Worm (Caenorhabditis elegans) whole organism, young adult: ENCODE data around the gene grp-1.

Experiments used
- B0019.2 ChIP-seq: fragments of 200-800 bp; sonication (Bioruptor generic); conservative IDR thresholded peaks from 2 replicates; pipeline ENCODE4 v1.3.6; 2022; ENCODE audit warnings: missing genetic modification reagents, missing genetic modification characterization, missing compliant biosample characterization
- B0261.1 ChIP-seq: sonication (generic microtip); optimal IDR thresholded peaks from 2 replicates; lab custom pipeline; 2016; ENCODE audit warnings: mild to moderate bottlenecking, missing genetic modification characterization, moderate library complexity, missing compliant biosample characterization
- B0336.3 ChIP-seq: fragments of 200-800 bp; sonication (Bioruptor generic); IDR thresholded peaks from 2 replicates; pipeline ENCODE4 v1.3.6; 2022; ENCODE audit warnings: missing genetic modification characterization, missing compliant biosample characterization
- F23B12.7 ChIP-seq: sonication (generic microtip); optimal IDR thresholded peaks from 2 replicates; lab custom pipeline; 2017; ENCODE audit warnings: missing genetic modification characterization, mild to moderate bottlenecking, missing compliant biosample characterization, antibody characterized with exemption, moderate library complexity; ENCODE audit not compliant: insufficient read depth
- F49E8.2 ChIP-seq: sonication (generic microtip); optimal IDR thresholded peaks from 3 replicates; lab custom pipeline; 2017; ENCODE audit warnings: missing genetic modification characterization, mild to moderate bottlenecking, missing compliant biosample characterization, antibody characterized with exemption, moderate library complexity; ENCODE audit not compliant: insufficient read depth
- F52B5.7 ChIP-seq: sonication (generic microtip); optimal IDR thresholded peaks from 2 replicates; lab custom pipeline; 2016; ENCODE audit warnings: mild to moderate bottlenecking, missing genetic modification characterization, missing compliant biosample characterization
- F57C9.4 ChIP-seq: sonication (generic microtip); optimal IDR thresholded peaks from 2 replicates; lab custom pipeline; 2017; ENCODE audit warnings: mild to moderate bottlenecking, missing genetic modification characterization, missing compliant biosample characterization
- K11D2.4 ChIP-seq: fragments of 200-800 bp; sonication (Bioruptor generic); IDR thresholded peaks from 2 replicates; pipeline ENCODE4 v1.3.6; 2022; ENCODE audit warnings: missing genetic modification reagents, missing genetic modification characterization, missing compliant biosample characterization
- K12H6.12 ChIP-seq: fragments of 200-800 bp; sonication (Bioruptor generic); optimal IDR thresholded peaks from 2 replicates; lab custom pipeline; 2018; ENCODE audit warnings: mild to moderate bottlenecking, missing genetic modification characterization, missing compliant biosample characterization
- T07F8.4 ChIP-seq: sonication (generic microtip); optimal IDR thresholded peaks from 2 replicates; lab custom pipeline; 2016; ENCODE audit warnings: mild to moderate bottlenecking, missing genetic modification characterization, moderate library complexity, missing compliant biosample characterization
- T26A5.8 ChIP-seq: sonication (generic microtip); optimal IDR thresholded peaks from 2 replicates; lab custom pipeline; 2016; ENCODE audit warnings: missing genetic modification characterization, missing compliant biosample characterization
- Y53F4B.3 ChIP-seq: fragments of 200-800 bp; sonication (Bioruptor generic); IDR thresholded peaks from 2 replicates; pipeline ENCODE4 v1.3.6; 2022; ENCODE audit warnings: missing genetic modification reagents, missing genetic modification characterization, missing compliant biosample characterization
- akir-1 ChIP-seq: fragments of 200-800 bp; sonication (Bioruptor generic); optimal IDR thresholded peaks from 2 replicates; lab custom pipeline; 2018; ENCODE audit warnings: mild to moderate bottlenecking, missing genetic modification characterization, moderate library complexity, missing compliant biosample characterization
- athp-1 ChIP-seq: sonication (generic microtip); optimal IDR thresholded peaks from 2 replicates; lab custom pipeline; 2017; ENCODE audit warnings: mild to moderate bottlenecking, missing genetic modification characterization, missing compliant biosample characterization
- ccch-3 ChIP-seq: fragments of 200-800 bp; sonication (Bioruptor generic); optimal IDR thresholded peaks from 2 replicates; lab custom pipeline; 2018; ENCODE audit warnings: mild to moderate bottlenecking, missing genetic modification characterization, missing compliant biosample characterization
- ceh-100 ChIP-seq: fragments of 200-800 bp; sonication (Bioruptor generic); IDR thresholded peaks from 2 replicates; pipeline ENCODE4 v1.3.6; 2022; ENCODE audit warnings: missing genetic modification reagents, missing genetic modification characterization, missing compliant biosample characterization
- ceh-27 ChIP-seq: fragments of 200-800 bp; sonication (Bioruptor generic); optimal IDR thresholded peaks from 2 replicates; lab custom pipeline; 2018; ENCODE audit warnings: mild to moderate bottlenecking, missing genetic modification characterization, moderate library complexity, missing compliant biosample characterization
- ceh-40 ChIP-seq: fragments of 200-800 bp; sonication (Bioruptor generic); IDR thresholded peaks from 2 replicates; pipeline ENCODE4 v1.3.6; 2022; ENCODE audit warnings: missing genetic modification characterization, missing compliant biosample characterization
- die-1 ChIP-seq: sonication (generic microtip); optimal IDR thresholded peaks from 2 replicates; lab custom pipeline; 2016; ENCODE audit warnings: missing genotype, mild to moderate bottlenecking, missing genetic modification characterization, missing compliant biosample characterization
- egl-18 ChIP-seq: fragments of 200-800 bp; sonication (Bioruptor generic); IDR thresholded peaks from 2 replicates; pipeline ENCODE4 v1.3.6; 2022; ENCODE audit warnings: missing genetic modification reagents, missing genetic modification characterization, missing compliant biosample characterization
- egl-44 ChIP-seq: fragments of 200-800 bp; sonication (Bioruptor generic); IDR thresholded peaks from 2 replicates; pipeline ENCODE4 v1.3.6; 2022; ENCODE audit warnings: missing genetic modification reagents, missing genetic modification characterization, missing compliant biosample characterization
- ekl-4 ChIP-seq: fragments of 200-800 bp; sonication (Bioruptor generic); IDR thresholded peaks from 2 replicates; pipeline ENCODE4 v1.3.6; 2022; ENCODE audit warnings: missing genetic modification reagents, missing genetic modification characterization, missing compliant biosample characterization
- him-1 ChIP-seq: sonication (generic microtip); optimal IDR thresholded peaks from 2 replicates; lab custom pipeline; 2016; ENCODE audit warnings: missing genotype, missing genetic modification reagents, missing genetic modification characterization, missing compliant biosample characterization
- hlh-12 ChIP-seq: sonication (generic microtip); optimal IDR thresholded peaks from 2 replicates; lab custom pipeline; 2016; ENCODE audit warnings: missing genetic modification characterization, missing compliant biosample characterization
- hmg-1.2 ChIP-seq: fragments of 200-800 bp; sonication (Bioruptor generic); IDR thresholded peaks from 2 replicates; pipeline ENCODE4 v1.3.6; 2022; ENCODE audit warnings: missing genetic modification reagents, missing genetic modification characterization, missing compliant biosample characterization
- lin-26 ChIP-seq: fragments of 200-800 bp; sonication (Bioruptor generic); IDR thresholded peaks from 2 replicates; pipeline ENCODE4 v1.3.6; 2022; ENCODE audit warnings: missing genetic modification reagents, missing genetic modification characterization, missing compliant biosample characterization
- madf-6 ChIP-seq: fragments of 200-800 bp; sonication (Bioruptor generic); IDR thresholded peaks from 2 replicates; pipeline ENCODE4 v1.3.6; 2022; ENCODE audit warnings: missing genetic modification reagents, missing genetic modification characterization, missing compliant biosample characterization
- mes-4 ChIP-seq: sonication (generic microtip); optimal IDR thresholded peaks from 2 replicates; lab custom pipeline; 2016; ENCODE audit warnings: missing genotype, missing genetic modification characterization, missing compliant biosample characterization
- nfyb-1 ChIP-seq: fragments of 200-800 bp; sonication (Bioruptor generic); IDR thresholded peaks from 2 replicates; pipeline ENCODE4 v1.3.6; 2022; ENCODE audit warnings: missing genetic modification reagents, missing genetic modification characterization, missing compliant biosample characterization
- nhr-80 ChIP-seq: sonication (generic microtip); optimal IDR thresholded peaks from 2 replicates; lab custom pipeline; 2016; ENCODE audit warnings: missing genetic modification characterization, missing compliant biosample characterization
- pbrm-1 ChIP-seq: fragments of 200-800 bp; sonication (Bioruptor generic); IDR thresholded peaks from 2 replicates; pipeline ENCODE4 v1.3.6; 2022; ENCODE audit warnings: missing genetic modification reagents, missing genetic modification characterization, missing compliant biosample characterization
- pha-4 ChIP-seq: fragments of 150-350 bp; sonication (generic microtip); optimal IDR thresholded peaks from 2 replicates; lab custom pipeline; 2014; ENCODE audit warnings: missing biosample characterization, missing genetic modification reagents, missing genetic modification characterization
- rpc-1 ChIP-seq, 2 experiments: fragments of 150-350 bp in 1 of 2; sonication (generic microtip) in 1 of 2; optimal IDR thresholded peaks; 2 replicates each; lab custom pipeline; 2014 to 2018; ENCODE audit warnings: missing biosample characterization in 1 of 2, missing genetic modification characterization in 1 of 2, missing genetic modification reagents in 1 of 2, missing genotype in 1 of 2
- snpc-1.1 ChIP-seq: sonication (generic microtip); optimal IDR thresholded peaks from 2 replicates; lab custom pipeline; 2017; ENCODE audit warnings: missing genetic modification characterization, mild to moderate bottlenecking, missing compliant biosample characterization, antibody characterized with exemption, moderate library complexity, missing genotype, missing genetic modification reagents; ENCODE audit not compliant: insufficient read depth
- snpc-3.4 ChIP-seq: sonication (generic microtip); optimal IDR thresholded peaks from 2 replicates; lab custom pipeline; 2017; ENCODE audit warnings: missing genetic modification characterization, mild to moderate bottlenecking, missing compliant biosample characterization, antibody characterized with exemption, moderate library complexity, missing genotype, missing genetic modification reagents
- snpc-4 ChIP-seq, 5 experiments: fragments of 150-350 bp in 1 of 5; sonication (generic microtip) in 4 of 5; optimal IDR thresholded peaks; 2 replicates each; lab custom pipeline; 2014 to 2018; ENCODE audit warnings: missing genetic modification characterization in 5 of 5, missing biosample characterization in 3 of 5, antibody characterized with exemption in 2 of 5, mild to moderate bottlenecking in 2 of 5, missing compliant biosample characterization in 2 of 5, missing genotype in 2 of 5, moderate library complexity in 2 of 5, missing genetic modification reagents in 1 of 5
- somi-1 ChIP-seq: fragments of 200-800 bp; sonication (Bioruptor generic); optimal IDR thresholded peaks from 2 replicates; lab custom pipeline; 2018; ENCODE audit warnings: mild to moderate bottlenecking, missing genetic modification characterization, missing compliant biosample characterization
- tbp1 ChIP-seq: fragments of 200-800 bp; sonication (Bioruptor generic); optimal IDR thresholded peaks from 2 replicates; lab custom pipeline; 2018; ENCODE audit warnings: mild to moderate bottlenecking, missing genetic modification characterization, missing compliant biosample characterization
- tbx-9 ChIP-seq: sonication (generic microtip); optimal IDR thresholded peaks from 2 replicates; lab custom pipeline; 2016; ENCODE audit warnings: borderline replicate concordance, missing genetic modification characterization, inconsistent platforms, missing compliant biosample characterization
- xnd-1 ChIP-seq: sonication (generic microtip); optimal IDR thresholded peaks from 2 replicates; lab custom pipeline; 2016; ENCODE audit warnings: missing genotype, missing genetic modification reagents, missing genetic modification characterization, missing compliant biosample characterization
- zfh-2 ChIP-seq: fragments of 200-800 bp; sonication (Bioruptor generic); conservative IDR thresholded peaks from 2 replicates; pipeline ENCODE4 v1.3.6; 2022; ENCODE audit warnings: missing genetic modification reagents, missing genetic modification characterization, missing compliant biosample characterization
- zim-3 ChIP-seq: sonication (generic microtip); optimal IDR thresholded peaks from 2 replicates; lab custom pipeline; 2017; ENCODE audit warnings: mild to moderate bottlenecking, missing genetic modification characterization, moderate library complexity, missing compliant biosample characterization
- ztf-22 ChIP-seq: fragments of 200-800 bp; sonication (Bioruptor generic); optimal IDR thresholded peaks from 2 replicates; lab custom pipeline; 2018; ENCODE audit warnings: mild to moderate bottlenecking, missing genetic modification characterization, moderate library complexity, missing compliant biosample characterization
- ztf-6 ChIP-seq: fragments of 200-800 bp; sonication (Bioruptor generic); IDR thresholded peaks from 2 replicates; pipeline ENCODE4 v1.3.6; 2022; ENCODE audit warnings: missing genetic modification reagents, missing genetic modification characterization, missing compliant biosample characterization

grp-1 gene

ce11 chrIII:8066989-8067388 is 18.5 kb upstream of the grp-1 start, which contains the start of gene pros-1:
pros-1 (plus strand) TSS chrIII:8067289.
- TF ChIP-seq ceh-40 = no peak
- TF ChIP-seq athp-1 (tag; lab: Kevin White, UChicago) = no peak
- TF ChIP-seq nhr-80 (tag; lab: Kevin White, UChicago) = no peak

- TF ChIP-seq pbrm-1 (GFP tag; lab: Robert Waterston, UW) (no peak), somi-1 (GFP tag; lab: Kevin White, UChicago) (no peak), T07F8.4 (tag; lab: Kevin White, UChicago) (no peak), zfh-2 (GFP tag; lab: Robert Waterston, UW) (no peak), tbx-9 (tag; lab: Kevin White, UChicago) (no peak), hlh-12 (tag; lab: Kevin White, UChicago) (no peak), ztf-6 (GFP tag; lab: Robert Waterston, UW) (no peak), xnd-1 (tag; lab: Kevin White, UChicago) (no peak)
- TF ChIP-seq, all 124 proteins: peak for 0
Measured at ce11 chrIII:8067798-8068197, 17.7 kb upstream of the grp-1 start.

- TF ChIP-seq B0336.3 (GFP tag; lab: Robert Waterston, UW) (no peak), akir-1 (GFP tag; lab: Kevin White, UChicago) (no peak), ztf-22 (GFP tag; lab: Kevin White, UChicago) (no peak), tbp1 (GFP tag; lab: Kevin White, UChicago) (peak; percentile 92), T26A5.8 (tag; lab: Kevin White, UChicago) (no peak), rpc-1 (optimal IDR thresholded peaks at IDR 0.05; lab: Kevin White, UChicago) (peak; percentile 66), rpc-1 (tag; optimal IDR thresholded peaks at IDR 0.05; lab: Kevin White, UChicago) (peak; percentile 74), snpc-1.1 (tag; lab: Kevin White, UChicago) (peak; percentile 89), nfyb-1 (0 out of 2 replicates have a peak, but pooled peaks have one; percentile 70), athp-1 (tag; lab: Kevin White, UChicago) (no peak), ccch-3 (GFP tag; lab: Kevin White, UChicago) (no peak), ceh-27 (GFP tag; lab: Kevin White, UChicago) (no peak), lin-26 (GFP tag; lab: Robert Waterston, UW) (peak; percentile 76), mes-4 (tag; lab: Kevin White, UChicago) (no peak), K12H6.12 (no peak), die-1 (peak; percentile 65), F57C9.4 (tag; lab: Kevin White, UChicago) (no peak), ekl-4 (GFP tag; lab: Robert Waterston, UW) (no peak), him-1 (tag; lab: Kevin White, UChicago) (peak; percentile 58), K11D2.4 (GFP tag; lab: Robert Waterston, UW) (no peak), F52B5.7 (no peak), B0261.1 (tag; lab: Kevin White, UChicago) (peak; percentile 72), egl-18 (GFP tag; lab: Robert Waterston, UW) (no peak), F49E8.2 (tag; lab: Kevin White, UChicago) (peak; percentile 7), hmg-1.2 (GFP tag; lab: Robert Waterston, UW) (peak; percentile 39; the same call in 1 of the 2 replicates), snpc-4 (GFP tag; optimal IDR thresholded peaks at IDR 0.05; lab: Kevin White, UChicago) (peak; percentile 56), snpc-4 (tag; optimal IDR thresholded peaks at IDR 0.05; lab: Kevin White, UChicago) (peak in 3 of 4 experiments; percentile 86 to 88 (median 87)), ceh-100 (GFP tag; lab: Robert Waterston, UW) (no peak), B0019.2 (GFP tag; lab: Robert Waterston, UW) (0 out of 2 replicates have a peak, but pooled peaks have one; percentile 14), pha-4 (no peak), snpc-3.4 (peak; percentile 76), zfh-2 (GFP tag; lab: Robert Waterston, UW) (no peak), madf-6 (GFP tag; lab: Robert Waterston, UW) (no peak), zim-3 (tag; lab: Kevin White, UChicago) (no peak), Y53F4B.3 (GFP tag; lab: Robert Waterston, UW) (no peak), F23B12.7 (peak; percentile 58), egl-44 (GFP tag; lab: Robert Waterston, UW) (0 out of 2 replicates have a peak, but pooled peaks have one; percentile 11)
Measured at ce11 chrIII:8069206-8069605, 16.3 kb upstream of the grp-1 start.
